Worm (Caenorhabditis elegans) whole organism, L3 larva: ENCODE results near the gene clec-228.

Experiments
- hmg-11 ChIP-seq: sonication (generic microtip); optimal IDR thresholded peaks from 2 replicates; lab custom pipeline; 2016; ENCODE audit warnings: missing genetic modification characterization, missing compliant biosample characterization
- nhr-28 ChIP-seq: fragments of 150-350 bp; optimal IDR thresholded peaks from 2 replicates; lab custom pipeline; 2014; ENCODE audit warnings: missing biosample characterization, missing genetic modification characterization
- zag-1 ChIP-seq: fragments of 150-350 bp; optimal IDR thresholded peaks from 2 replicates; lab custom pipeline; 2014; ENCODE audit warnings: missing biosample characterization, missing genetic modification characterization

DNA sequence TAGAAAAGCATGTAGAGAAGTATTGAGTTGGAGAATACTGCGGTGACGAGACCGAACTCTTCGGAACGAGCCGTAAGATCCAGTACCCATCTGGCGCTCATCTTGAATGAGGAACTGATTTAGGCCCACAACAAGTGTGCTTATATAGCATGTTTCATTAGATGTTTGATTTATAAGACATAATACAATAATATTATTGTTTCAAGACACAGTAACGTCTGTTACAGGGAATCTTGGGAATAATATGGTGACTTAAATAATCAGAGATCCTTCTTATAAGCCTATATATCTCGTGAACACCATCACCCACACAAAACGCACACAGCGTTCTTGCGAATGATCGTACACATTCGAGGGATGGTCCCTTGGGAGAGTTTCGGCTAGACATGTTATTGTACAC, 44.5 kb upstream of the clec-228 start, which contains the start of gene str-88:
- TF ChIP-seq zag-1 (tag; lab: Kevin White, UChicago) (no peak), nhr-28 (tag; lab: Kevin White, UChicago) (no peak), hmg-11 (tag; lab: Kevin White, UChicago) (no peak)
